Fruit fly (Drosophila melanogaster): ENCODE results near the gene XNP.

Gene XNP

DNA sequence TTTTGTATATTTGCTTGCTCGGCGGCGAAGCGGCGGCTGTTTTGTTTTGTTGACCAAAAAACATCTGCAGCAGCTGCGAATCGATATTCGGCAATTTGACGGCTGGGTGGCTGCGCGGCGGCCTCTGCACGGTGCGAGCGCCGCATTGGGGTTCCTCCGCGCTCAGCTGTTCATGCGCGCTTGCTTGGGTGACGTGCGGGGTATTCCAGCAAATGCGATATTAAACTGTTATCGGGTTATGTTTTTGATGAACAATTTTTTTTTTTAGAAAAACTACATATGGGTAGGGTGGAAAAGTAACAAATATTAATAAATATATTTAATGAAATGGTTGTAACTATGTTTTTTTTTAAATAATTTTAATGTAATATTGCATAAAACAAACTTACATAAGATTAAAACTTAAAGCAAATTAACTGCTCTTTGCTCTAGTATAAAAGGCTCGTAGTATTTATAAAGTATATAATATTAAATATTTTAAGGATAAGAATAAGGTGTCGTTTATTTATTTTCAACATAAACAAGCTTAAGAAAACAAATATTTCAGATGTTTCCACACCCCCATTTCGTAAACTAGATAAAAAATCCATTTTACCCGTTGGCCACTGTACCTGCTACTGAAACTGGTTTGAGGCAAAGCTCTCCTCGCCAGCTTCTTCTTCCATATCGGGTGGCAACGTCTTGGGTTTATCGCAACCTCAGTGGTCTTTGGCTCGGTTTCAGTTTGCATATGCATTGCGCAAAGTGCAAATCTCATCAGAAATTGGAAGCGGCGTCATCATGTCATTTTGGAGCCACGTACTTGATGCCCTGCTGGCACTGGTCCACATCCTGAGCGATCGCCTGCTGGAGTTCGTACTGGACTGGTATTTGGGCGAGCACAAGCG lies 8.4 kb upstream of the XNP start, which contains the start of the genes Gnpat and CG5112 (continued):
- TF ChIP-seq mirr (GFP tag; optimal IDR thresholded peaks at IDR 0.05) (peak; percentile 60), CG4360 (GFP tag; IDR thresholded peaks at IDR 0.05) (no peak), CG17361 (GFP tag; IDR thresholded peaks at IDR 0.05) (peak; percentile 64; the same call in 2 of the 3 replicates), CG13894 (tag; optimal IDR thresholded peaks at IDR 0.05) (peak; percentile 58), Mrtf (GFP tag; IDR thresholded peaks at IDR 0.05) (peak; percentile 80), org-1 (GFP tag; optimal IDR thresholded peaks at IDR 0.05) (no peak), CG4617 (GFP tag; optimal IDR thresholded peaks at IDR 0.05; ENCODE audit: borderline replicate concordance) (peak; percentile 7), Rfx (GFP tag; IDR thresholded peaks at IDR 0.05) (peak; percentile 91), tin (GFP tag; optimal IDR thresholded peaks at IDR 0.05) (peak; percentile 75), pros (GFP tag; optimal IDR thresholded peaks at IDR 0.05) (peak; percentile 99), ATbp (GFP tag; optimal IDR thresholded peaks at IDR 0.05) (no peak), fd96Cb (tag; optimal IDR thresholded peaks at IDR 0.05) (no peak), CG7372 (GFP tag; IDR thresholded peaks at IDR 0.05) (peak; percentile 55), Xrp1 (GFP tag; IDR thresholded peaks at IDR 0.05) (peak; percentile 61; the same call in 1 of the 2 replicates), CG34422 (GFP tag; IDR thresholded peaks at IDR 0.05) (peak; percentile 70; the same call in 2 of the 3 replicates), CG6689 (GFP tag; IDR thresholded peaks at IDR 0.05) (0 out of 2 replicates have a peak, but pooled peaks have one; percentile 12), Meics (GFP tag; optimal IDR thresholded peaks at IDR 0.05) (peak; percentile 65), crc (GFP tag; optimal IDR thresholded peaks at IDR 0.05) (no peak), schlank (tag; optimal IDR thresholded peaks at IDR 0.05) (no peak), Eip74EF (GFP tag; optimal IDR thresholded peaks at IDR 0.05) (no peak), CG13296 (GFP tag; optimal IDR thresholded peaks at IDR 0.05) (peak; percentile 56), CG8359 (GFP tag; optimal IDR thresholded peaks at IDR 0.05; ENCODE audit: borderline replicate concordance) (no peak), CG15696 (tag; optimal IDR thresholded peaks at IDR 0.05) (peak; percentile 71), Side (GFP tag; optimal IDR thresholded peaks at IDR 0.05) (no peak), unc-4 (GFP tag; IDR thresholded peaks at IDR 0.05; ENCODE audit: partially characterized antibody) (peak; percentile 61), gcm (GFP tag; optimal IDR thresholded peaks at IDR 0.05) (peak; percentile 48), CG9817 (tag; optimal IDR thresholded peaks at IDR 0.05) (peak; percentile 73), CG18262 (tag; optimal IDR thresholded peaks at IDR 0.05) (peak; percentile 63), CG13624 (GFP tag; optimal IDR thresholded peaks at IDR 0.05) (peak; percentile 35), exex (tag; optimal IDR thresholded peaks at IDR 0.05) (no peak), CG8290 (GFP tag; optimal IDR thresholded peaks at IDR 0.05) (no peak), CG8290 (tag; optimal IDR thresholded peaks at IDR 0.05) (peak in 1 of 2 experiments; percentile 92), Neu2 (GFP tag; optimal IDR thresholded peaks at IDR 0.05; ENCODE audit: borderline replicate concordance) (no peak), tll (GFP tag; optimal IDR thresholded peaks at IDR 0.05) (no peak), corto (GFP tag; optimal IDR thresholded peaks at IDR 0.05) (no peak), CG3407 (GFP tag; optimal IDR thresholded peaks at IDR 0.05) (no peak), unpg (GFP tag; optimal IDR thresholded peaks at IDR 0.05) (peak; percentile 54), sqz (GFP tag; optimal IDR thresholded peaks at IDR 0.05) (peak; percentile 39), cg (GFP tag; optimal IDR thresholded peaks at IDR 0.05) (no peak), p53 (GFP tag; optimal IDR thresholded peaks at IDR 0.05) (no peak), sd (tag; optimal IDR thresholded peaks at IDR 0.05) (no peak), eyg (GFP tag; optimal IDR thresholded peaks at IDR 0.05) (peak; percentile 42), CG11504 (tag; optimal IDR thresholded peaks at IDR 0.05) (peak; percentile 65), inv (GFP tag; IDR thresholded peaks at IDR 0.05; ENCODE audit: partially characterized antibody) (peak; percentile 62), lola (GFP tag; optimal IDR thresholded peaks at IDR 0.05) (peak in 1 of 3 experiments; percentile 64), oc (tag; optimal IDR thresholded peaks at IDR 0.05) (no peak), ap (GFP tag; IDR thresholded peaks at IDR 0.05) (no peak)

All from whole organism, embryonic.